Worm (Caenorhabditis elegans) whole organism, mixed stage, embryonic: ENCODE results near the gene C45G9.9.

Experiments
- M03D4.4 ChIP-seq: sonication (generic microtip); optimal IDR thresholded peaks from 2 replicates; lab custom pipeline; 2017; ENCODE audit warnings: mild to moderate bottlenecking, missing genetic modification characterization, missing compliant biosample characterization
- blmp-1 ChIP-seq: fragments of 150-350 bp; optimal IDR thresholded peaks from 2 replicates; lab custom pipeline; 2014; ENCODE audit warnings: missing biosample characterization, missing genetic modification characterization
- ceh-39 ChIP-seq: fragments of 150-350 bp; optimal IDR thresholded peaks from 2 replicates; lab custom pipeline; 2014; ENCODE audit warnings: missing biosample characterization, missing genetic modification characterization
- ceh-43 ChIP-seq: fragments of 200-800 bp; sonication (Bioruptor generic); optimal IDR thresholded peaks from 2 replicates; lab custom pipeline; 2018; ENCODE audit warnings: mild to moderate bottlenecking, missing genetic modification characterization, moderate library complexity, missing compliant biosample characterization
- drap-1 ChIP-seq: fragments of 200-800 bp; sonication (Bioruptor generic); optimal IDR thresholded peaks from 3 replicates; lab custom pipeline; 2018; ENCODE audit warnings: mild to moderate bottlenecking, missing genetic modification characterization, missing compliant biosample characterization
- elt-1 ChIP-seq: sonication (generic microtip); optimal IDR thresholded peaks from 2 replicates; lab custom pipeline; 2017; ENCODE audit warnings: missing genetic modification characterization, mild to moderate bottlenecking, missing compliant biosample characterization, antibody characterized with exemption, moderate library complexity, borderline replicate concordance; ENCODE audit not compliant: insufficient read depth
- elt-3 ChIP-seq: fragments of 150-350 bp; optimal IDR thresholded peaks from 2 replicates; lab custom pipeline; 2014; ENCODE audit warnings: missing biosample characterization, missing genetic modification characterization
- flh-1 ChIP-seq: fragments of 200-800 bp; sonication (Bioruptor generic); optimal IDR thresholded peaks from 2 replicates; lab custom pipeline; 2018; ENCODE audit warnings: mild to moderate bottlenecking, missing genetic modification characterization, moderate library complexity, missing compliant biosample characterization
- ham-2 ChIP-seq: fragments of 200-800 bp; sonication (Bioruptor generic); optimal IDR thresholded peaks from 2 replicates; lab custom pipeline; 2018; ENCODE audit warnings: mild to moderate bottlenecking, missing genetic modification characterization, missing compliant biosample characterization
- hlh-1 ChIP-seq: fragments of 150-350 bp; optimal IDR thresholded peaks from 2 replicates; lab custom pipeline; 2014; ENCODE audit warnings: missing biosample characterization, missing genetic modification reagents, missing genetic modification characterization
- lsy-2 ChIP-seq: fragments of 150-350 bp; optimal IDR thresholded peaks from 2 replicates; lab custom pipeline; 2014; ENCODE audit warnings: missing biosample characterization, missing genetic modification characterization
- mab-5 ChIP-seq: fragments of 150-350 bp; optimal IDR thresholded peaks from 2 replicates; lab custom pipeline; 2014; ENCODE audit warnings: missing biosample characterization, missing genetic modification characterization
- mep-1 ChIP-seq: fragments of 150-350 bp; optimal IDR thresholded peaks from 2 replicates; lab custom pipeline; 2017; ENCODE audit warnings: missing biosample characterization, missing genetic modification reagents, missing genetic modification characterization, inconsistent platforms
- mls-2 ChIP-seq: sonication (generic microtip); optimal IDR thresholded peaks from 2 replicates; lab custom pipeline; 2016; ENCODE audit warnings: mild to moderate bottlenecking, missing genetic modification characterization, moderate library complexity, missing compliant biosample characterization
- nhr-12 ChIP-seq: fragments of 150-350 bp; optimal IDR thresholded peaks from 2 replicates; lab custom pipeline; 2014; ENCODE audit warnings: missing biosample characterization, missing genetic modification characterization
- nhr-2 ChIP-seq: fragments of 150-350 bp; optimal IDR thresholded peaks from 2 replicates; lab custom pipeline; 2014; ENCODE audit warnings: missing biosample characterization, missing genetic modification characterization
- nhr-76 ChIP-seq: sonication (generic microtip); optimal IDR thresholded peaks from 2 replicates; lab custom pipeline; 2017; ENCODE audit warnings: missing biosample characterization, missing genetic modification characterization
- pha-4 ChIP-seq: fragments of 150-350 bp; optimal IDR thresholded peaks from 2 replicates; lab custom pipeline; 2018; ENCODE audit warnings: missing biosample characterization, missing genetic modification reagents, missing genetic modification characterization
- sem-2 ChIP-seq: fragments of 200-800 bp; sonication (Bioruptor generic); optimal IDR thresholded peaks from 2 replicates; lab custom pipeline; 2018; ENCODE audit warnings: mild to moderate bottlenecking, missing genetic modification characterization, missing compliant biosample characterization
- snpc-4 ChIP-seq: fragments of 150-350 bp; optimal IDR thresholded peaks from 2 replicates; lab custom pipeline; 2014; ENCODE audit warnings: missing biosample characterization, missing genetic modification characterization
- sptf-1 ChIP-seq: sonication (generic microtip); optimal IDR thresholded peaks from 2 replicates; lab custom pipeline; 2017; ENCODE audit warnings: mild to moderate bottlenecking, missing genetic modification characterization, moderate library complexity, missing compliant biosample characterization
- unc-120 ChIP-seq: sonication (generic microtip); optimal IDR thresholded peaks from 2 replicates; lab custom pipeline; 2017; ENCODE audit warnings: missing genetic modification characterization, missing compliant biosample characterization; ENCODE audit not compliant: poor library complexity, severe bottlenecking
- unc-39 ChIP-seq: fragments of 150-350 bp; optimal IDR thresholded peaks from 2 replicates; lab custom pipeline; 2014; ENCODE audit warnings: missing biosample characterization, missing genetic modification characterization
- zip-8 ChIP-seq: fragments of 150-350 bp; optimal IDR thresholded peaks from 2 replicates; lab custom pipeline; 2014; ENCODE audit warnings: missing biosample characterization, missing genetic modification characterization
- ztf-11 ChIP-seq: fragments of 150-350 bp; optimal IDR thresholded peaks from 2 replicates; lab custom pipeline; 2014; ENCODE audit warnings: missing biosample characterization, missing genetic modification characterization

Gene C45G9.9

DNA sequence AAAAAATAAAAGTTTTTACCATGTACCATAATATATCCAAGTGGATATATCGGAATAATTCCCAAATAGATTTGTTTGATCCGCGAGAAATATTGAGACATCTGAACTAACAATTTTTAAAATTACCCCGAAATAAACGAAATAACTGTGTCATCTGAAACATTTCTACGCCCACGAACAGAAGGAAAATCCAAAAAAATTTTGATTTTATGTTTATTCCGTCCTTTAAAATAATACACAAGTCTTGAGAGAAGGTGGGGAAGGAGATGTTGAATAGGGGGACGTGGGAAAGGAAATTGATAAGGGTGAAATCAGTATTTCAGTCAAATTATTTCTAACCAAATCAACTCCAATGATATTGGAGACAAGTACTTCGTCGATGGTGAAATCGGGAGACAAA lies 46.9 kb downstream of the C45G9.9 start, which contains the start of gene R144.11:
TSS of gene R144.11 (minus strand) at position 101 of the 400 bp plus-strand sequence.
- no peak for TF ChIP-seq ztf-11 (tag; lab: Kevin White, UChicago)
- TF ChIP-seq M03D4.4: no peak
- TF ChIP-seq nhr-12: no peak
- TF ChIP-seq sem-2 (GFP tag; lab: Kevin White, UChicago): no peak
- TF ChIP-seq lsy-2: no peak
- TF ChIP-seq blmp-1 (tag; lab: Kevin White, UChicago): no peak
- TF ChIP-seq ham-2 (GFP tag; lab: Kevin White, UChicago): no peak
- TF ChIP-seq pha-4 (tag; lab: Kevin White, UChicago): no peak
- no peak for TF ChIP-seq hlh-1 (tag; lab: Kevin White, UChicago)

ce11 chrIII:5006881-5007280 lies 48.7 kb downstream of the C45G9.9 start, which contains the start of gene R144.12:
R144.12 (minus strand) TSS chrIII:5006981.
- no peak for TF ChIP-seq ham-2 (GFP tag; lab: Kevin White, UChicago)
- TF ChIP-seq nhr-12: no peak
- TF ChIP-seq mls-2 (tag; lab: Kevin White, UChicago): no peak
- TF ChIP-seq sptf-1 (tag; lab: Kevin White, UChicago): no peak
- no peak for TF ChIP-seq unc-39
- TF ChIP-seq drap-1 (GFP tag; lab: Kevin White, UChicago): no peak
- no peak for TF ChIP-seq mep-1 (tag; lab: Kevin White, UChicago)
- no peak for TF ChIP-seq flh-1
- TF ChIP-seq zip-8 (tag; lab: Kevin White, UChicago): no peak
- no peak for TF ChIP-seq unc-120 (tag; lab: Kevin White, UChicago)
- no peak for TF ChIP-seq nhr-76 (tag; lab: Kevin White, UChicago)
- no peak for TF ChIP-seq snpc-4 (tag; lab: Kevin White, UChicago)
- TF ChIP-seq ceh-43: no peak

DNA sequence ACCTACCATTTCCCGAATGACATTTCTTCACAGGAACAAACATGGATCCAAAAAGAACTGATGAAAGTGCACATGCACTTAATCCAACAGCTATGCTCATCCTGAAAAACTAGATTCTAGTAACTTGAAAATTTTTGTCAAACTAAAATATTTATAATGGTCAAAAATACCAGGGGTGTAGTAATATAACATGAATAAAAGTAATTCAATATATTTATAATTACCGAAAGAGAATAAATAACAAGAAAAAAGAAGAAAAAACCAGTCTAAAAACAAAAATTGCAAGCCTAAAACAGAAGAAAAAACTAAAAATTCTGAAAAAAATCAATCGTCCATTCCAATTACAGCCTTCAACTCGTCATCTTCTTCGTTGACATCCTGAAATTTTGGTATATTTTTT lies 51.0 kb downstream of the C45G9.9 start, which contains the start of gene R144.6:
TSS of gene R144.6 (minus strand) at position 101 of the 400 bp plus-strand sequence.
- TF ChIP-seq blmp-1 (tag; lab: Kevin White, UChicago) (no peak), ceh-39 (tag; lab: Kevin White, UChicago) (no peak), lsy-2 (no peak), mep-1 (tag; lab: Kevin White, UChicago) (no peak), unc-120 (tag; lab: Kevin White, UChicago) (no peak), nhr-2 (tag; lab: Kevin White, UChicago) (no peak), sptf-1 (tag; lab: Kevin White, UChicago) (no peak), M03D4.4 (no peak), mab-5 (tag; lab: Kevin White, UChicago) (no peak), snpc-4 (tag; lab: Kevin White, UChicago) (no peak), ham-2 (GFP tag; lab: Kevin White, UChicago) (no peak), zip-8 (tag; lab: Kevin White, UChicago) (no peak), elt-1 (no peak), elt-3 (tag; lab: Kevin White, UChicago) (no peak)
- TF ChIP-seq, all 35 proteins: peak for 0
